Worm (Caenorhabditis elegans) whole organism, early embryonic: ENCODE results near the gene tsn-1.

Experiments used
- B0310.2 ChIP-seq: sonication (generic microtip); optimal IDR thresholded peaks from 2 replicates; lab custom pipeline; 2016; ENCODE audit warnings: mild to moderate bottlenecking, missing genetic modification characterization, missing compliant biosample characterization
- F13C5.2 ChIP-seq: sonication (generic microtip); optimal IDR thresholded peaks from 2 replicates; lab custom pipeline; 2017; ENCODE audit warnings: mild to moderate bottlenecking, missing genetic modification characterization, inconsistent platforms, missing compliant biosample characterization
- ama-1 ChIP-seq: fragments of 150-350 bp; optimal IDR thresholded peaks from 2 replicates; lab custom pipeline; 2014
- flt-1 ChIP-seq: fragments of 200-800 bp; sonication (Bioruptor generic); IDR thresholded peaks from 2 replicates; pipeline ENCODE4 v1.3.6; 2022; ENCODE audit warnings: missing genetic modification characterization, missing compliant biosample characterization
- hmbx-1 ChIP-seq: sonication (generic microtip); optimal IDR thresholded peaks from 2 replicates; lab custom pipeline; 2016; ENCODE audit warnings: mild to moderate bottlenecking, missing genetic modification characterization, missing compliant biosample characterization
- sea-1 ChIP-seq: fragments of 200-800 bp; sonication (Bioruptor generic); conservative IDR thresholded peaks from 2 replicates; pipeline ENCODE4 v1.3.6; 2022; ENCODE audit warnings: missing genetic modification characterization, missing compliant biosample characterization
- tbx-11 ChIP-seq: fragments of 200-800 bp; sonication (Bioruptor generic); IDR thresholded peaks from 2 replicates; pipeline ENCODE4 v1.3.6; 2022; ENCODE audit warnings: missing genetic modification characterization, missing compliant biosample characterization
- tra-4 ChIP-seq: sonication (generic microtip); optimal IDR thresholded peaks from 2 replicates; lab custom pipeline; 2017; ENCODE audit warnings: missing genetic modification characterization, missing compliant biosample characterization

ce11 chrII:4689477-4689876, 17.1 kb upstream of the tsn-1 start, which contains the start of gene F10G7.12:
- no peak for TF ChIP-seq flt-1 (GFP tag; lab: Robert Waterston, UW)
- no peak for TF ChIP-seq ama-1 (lab: Kevin White, UChicago)
- TF ChIP-seq F13C5.2 (tag; lab: Kevin White, UChicago) = no peak
- TF ChIP-seq B0310.2 (tag; lab: Kevin White, UChicago) = no peak
- no peak for TF ChIP-seq tbx-11 (GFP tag; lab: Robert Waterston, UW)
- TF ChIP-seq sea-1 (GFP tag; lab: Robert Waterston, UW) = no peak
- no peak for TF ChIP-seq hmbx-1 (tag; lab: Kevin White, UChicago)
- no peak for TF ChIP-seq tra-4
